Worm (Caenorhabditis elegans) whole organism, mixed stage, embryonic: ENCODE measurements around the gene R07E3.7.

ENCODE experiments used
- M03D4.4 ChIP-seq: sonication (generic microtip); optimal IDR thresholded peaks from 2 replicates; lab custom pipeline; 2017; ENCODE audit warnings: mild to moderate bottlenecking, missing genetic modification characterization, missing compliant biosample characterization
- bed-3 ChIP-seq: fragments of 200-800 bp; sonication (Bioruptor generic); optimal IDR thresholded peaks from 3 replicates; lab custom pipeline; 2018; ENCODE audit warnings: mild to moderate bottlenecking, missing genetic modification characterization, moderate library complexity, missing compliant biosample characterization
- blmp-1 ChIP-seq: fragments of 150-350 bp; optimal IDR thresholded peaks from 2 replicates; lab custom pipeline; 2014; ENCODE audit warnings: missing biosample characterization, missing genetic modification characterization
- ceh-39 ChIP-seq: fragments of 150-350 bp; optimal IDR thresholded peaks from 2 replicates; lab custom pipeline; 2014; ENCODE audit warnings: missing biosample characterization, missing genetic modification characterization
- ceh-43 ChIP-seq: fragments of 200-800 bp; sonication (Bioruptor generic); optimal IDR thresholded peaks from 2 replicates; lab custom pipeline; 2018; ENCODE audit warnings: mild to moderate bottlenecking, missing genetic modification characterization, moderate library complexity, missing compliant biosample characterization
- ceh-83 ChIP-seq: fragments of 200-800 bp; sonication (Bioruptor generic); optimal IDR thresholded peaks from 2 replicates; lab custom pipeline; 2018; ENCODE audit warnings: mild to moderate bottlenecking, missing genetic modification characterization, missing compliant biosample characterization
- ces-1 ChIP-seq: fragments of 150-350 bp; optimal IDR thresholded peaks from 2 replicates; lab custom pipeline; 2014; ENCODE audit warnings: missing biosample characterization, missing genetic modification reagents, missing genetic modification characterization
- cnd-1 ChIP-seq: fragments of 200-800 bp; sonication (Bioruptor generic); optimal IDR thresholded peaks from 2 replicates; lab custom pipeline; 2018; ENCODE audit warnings: mild to moderate bottlenecking, missing genetic modification characterization, missing compliant biosample characterization
- drap-1 ChIP-seq: fragments of 200-800 bp; sonication (Bioruptor generic); optimal IDR thresholded peaks from 3 replicates; lab custom pipeline; 2018; ENCODE audit warnings: mild to moderate bottlenecking, missing genetic modification characterization, missing compliant biosample characterization
- elt-1 ChIP-seq: sonication (generic microtip); optimal IDR thresholded peaks from 2 replicates; lab custom pipeline; 2017; ENCODE audit warnings: missing genetic modification characterization, mild to moderate bottlenecking, missing compliant biosample characterization, antibody characterized with exemption, moderate library complexity, borderline replicate concordance; ENCODE audit not compliant: insufficient read depth
- elt-3 ChIP-seq: fragments of 150-350 bp; optimal IDR thresholded peaks from 2 replicates; lab custom pipeline; 2014; ENCODE audit warnings: missing biosample characterization, missing genetic modification characterization
- flh-1 ChIP-seq: fragments of 200-800 bp; sonication (Bioruptor generic); optimal IDR thresholded peaks from 2 replicates; lab custom pipeline; 2018; ENCODE audit warnings: mild to moderate bottlenecking, missing genetic modification characterization, moderate library complexity, missing compliant biosample characterization
- ham-2 ChIP-seq: fragments of 200-800 bp; sonication (Bioruptor generic); optimal IDR thresholded peaks from 2 replicates; lab custom pipeline; 2018; ENCODE audit warnings: mild to moderate bottlenecking, missing genetic modification characterization, missing compliant biosample characterization
- hlh-1 ChIP-seq: fragments of 150-350 bp; optimal IDR thresholded peaks from 2 replicates; lab custom pipeline; 2014; ENCODE audit warnings: missing biosample characterization, missing genetic modification reagents, missing genetic modification characterization
- lin-13 ChIP-seq: fragments of 150-350 bp; optimal IDR thresholded peaks from 2 replicates; lab custom pipeline; 2014; ENCODE audit warnings: missing biosample characterization, missing genetic modification characterization
- lin-32 ChIP-seq: fragments of 200-800 bp; sonication (Bioruptor generic); optimal IDR thresholded peaks from 2 replicates; lab custom pipeline; 2018; ENCODE audit warnings: mild to moderate bottlenecking, missing genetic modification characterization, missing compliant biosample characterization
- lsy-2 ChIP-seq: fragments of 150-350 bp; optimal IDR thresholded peaks from 2 replicates; lab custom pipeline; 2014; ENCODE audit warnings: missing biosample characterization, missing genetic modification characterization
- mab-5 ChIP-seq: fragments of 150-350 bp; optimal IDR thresholded peaks from 2 replicates; lab custom pipeline; 2014; ENCODE audit warnings: missing biosample characterization, missing genetic modification characterization
- mep-1 ChIP-seq: fragments of 150-350 bp; optimal IDR thresholded peaks from 2 replicates; lab custom pipeline; 2017; ENCODE audit warnings: missing biosample characterization, missing genetic modification reagents, missing genetic modification characterization, inconsistent platforms
- mls-2 ChIP-seq: sonication (generic microtip); optimal IDR thresholded peaks from 2 replicates; lab custom pipeline; 2016; ENCODE audit warnings: mild to moderate bottlenecking, missing genetic modification characterization, moderate library complexity, missing compliant biosample characterization
- nhr-12 ChIP-seq: fragments of 150-350 bp; optimal IDR thresholded peaks from 2 replicates; lab custom pipeline; 2014; ENCODE audit warnings: missing biosample characterization, missing genetic modification characterization
- nhr-2 ChIP-seq: fragments of 150-350 bp; optimal IDR thresholded peaks from 2 replicates; lab custom pipeline; 2014; ENCODE audit warnings: missing biosample characterization, missing genetic modification characterization
- nhr-237 ChIP-seq: fragments of 150-350 bp; optimal IDR thresholded peaks from 2 replicates; lab custom pipeline; 2014; ENCODE audit warnings: missing biosample characterization, missing genetic modification characterization
- nhr-28 ChIP-seq: fragments of 150-350 bp; optimal IDR thresholded peaks from 2 replicates; lab custom pipeline; 2014; ENCODE audit warnings: missing biosample characterization, missing genetic modification characterization
- nhr-76 ChIP-seq: sonication (generic microtip); optimal IDR thresholded peaks from 2 replicates; lab custom pipeline; 2017; ENCODE audit warnings: missing biosample characterization, missing genetic modification characterization
- pha-4 ChIP-seq: fragments of 150-350 bp; optimal IDR thresholded peaks from 2 replicates; lab custom pipeline; 2018; ENCODE audit warnings: missing biosample characterization, missing genetic modification reagents, missing genetic modification characterization
- sem-2 ChIP-seq: fragments of 200-800 bp; sonication (Bioruptor generic); optimal IDR thresholded peaks from 2 replicates; lab custom pipeline; 2018; ENCODE audit warnings: mild to moderate bottlenecking, missing genetic modification characterization, missing compliant biosample characterization
- snpc-4 ChIP-seq: fragments of 150-350 bp; optimal IDR thresholded peaks from 2 replicates; lab custom pipeline; 2014; ENCODE audit warnings: missing biosample characterization, missing genetic modification characterization
- sptf-1 ChIP-seq: sonication (generic microtip); optimal IDR thresholded peaks from 2 replicates; lab custom pipeline; 2017; ENCODE audit warnings: mild to moderate bottlenecking, missing genetic modification characterization, moderate library complexity, missing compliant biosample characterization
- tbx-8 ChIP-seq: fragments of 200-800 bp; sonication (Bioruptor generic); optimal IDR thresholded peaks from 2 replicates; lab custom pipeline; 2018; ENCODE audit warnings: mild to moderate bottlenecking, missing genetic modification characterization, moderate library complexity, missing compliant biosample characterization
- unc-120 ChIP-seq: sonication (generic microtip); optimal IDR thresholded peaks from 2 replicates; lab custom pipeline; 2017; ENCODE audit warnings: missing genetic modification characterization, missing compliant biosample characterization; ENCODE audit not compliant: poor library complexity, severe bottlenecking
- unc-39 ChIP-seq: fragments of 150-350 bp; optimal IDR thresholded peaks from 2 replicates; lab custom pipeline; 2014; ENCODE audit warnings: missing biosample characterization, missing genetic modification characterization
- unc-62 ChIP-seq: fragments of 150-350 bp; optimal IDR thresholded peaks from 2 replicates; lab custom pipeline; 2014; ENCODE audit warnings: missing biosample characterization, missing genetic modification reagents, missing genetic modification characterization
- zip-8 ChIP-seq: fragments of 150-350 bp; optimal IDR thresholded peaks from 2 replicates; lab custom pipeline; 2014; ENCODE audit warnings: missing biosample characterization, missing genetic modification characterization
- ztf-11 ChIP-seq: fragments of 150-350 bp; optimal IDR thresholded peaks from 2 replicates; lab custom pipeline; 2014; ENCODE audit warnings: missing biosample characterization, missing genetic modification characterization

Gene R07E3.7

DNA sequence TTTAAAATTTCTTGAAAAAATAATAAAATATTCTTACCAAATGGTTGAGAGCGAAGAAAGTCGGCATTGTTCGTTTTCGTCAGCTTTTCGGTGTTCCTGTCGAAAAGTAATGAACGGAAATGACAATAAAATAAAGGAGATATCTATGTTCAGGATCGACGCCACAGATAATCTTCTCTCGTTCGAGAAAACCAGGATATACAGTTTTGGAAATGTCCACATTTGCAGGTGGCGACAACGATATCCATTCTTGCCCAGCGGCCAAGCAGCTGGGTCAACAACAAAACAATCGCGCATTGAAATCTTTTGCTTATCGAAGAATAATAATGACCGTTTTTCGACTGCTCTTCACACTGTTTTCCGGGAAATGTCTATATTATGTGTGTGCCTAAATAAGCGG is at the start of gene R07E3.7:
Gene R07E3.7, minus strand, starts transcription at position 101 of the 400 bp plus-strand sequence.
- no peak for TF ChIP-seq mab-5 (tag; lab: Kevin White, UChicago)
- TF ChIP-seq pha-4 (tag; lab: Kevin White, UChicago), result no peak
- TF ChIP-seq blmp-1, result no peak
- no peak for TF ChIP-seq elt-3 (tag; lab: Kevin White, UChicago)
- TF ChIP-seq lsy-2 (tag; lab: Kevin White, UChicago), result no peak
- TF ChIP-seq ceh-83, result no peak
- TF ChIP-seq mls-2 (tag; lab: Kevin White, UChicago), result no peak
- TF ChIP-seq lin-32 (GFP tag; lab: Kevin White, UChicago), result no peak
- TF ChIP-seq hlh-1, result no peak
- TF ChIP-seq ces-1 (GFP tag; lab: Kevin White, UChicago), result no peak
- no peak for TF ChIP-seq sptf-1
- no peak for TF ChIP-seq unc-120 (tag; lab: Kevin White, UChicago)
- TF ChIP-seq cnd-1 (tag; lab: Kevin White, UChicago), result no peak
- no peak for TF ChIP-seq mep-1
- no peak for TF ChIP-seq flh-1
- no peak for TF ChIP-seq zip-8 (tag; lab: Kevin White, UChicago)
- TF ChIP-seq ham-2 (GFP tag; lab: Kevin White, UChicago), result no peak
- TF ChIP-seq nhr-28 (tag; lab: Kevin White, UChicago), result no peak
- TF ChIP-seq, all 35 proteins: peak for 0

DNA sequence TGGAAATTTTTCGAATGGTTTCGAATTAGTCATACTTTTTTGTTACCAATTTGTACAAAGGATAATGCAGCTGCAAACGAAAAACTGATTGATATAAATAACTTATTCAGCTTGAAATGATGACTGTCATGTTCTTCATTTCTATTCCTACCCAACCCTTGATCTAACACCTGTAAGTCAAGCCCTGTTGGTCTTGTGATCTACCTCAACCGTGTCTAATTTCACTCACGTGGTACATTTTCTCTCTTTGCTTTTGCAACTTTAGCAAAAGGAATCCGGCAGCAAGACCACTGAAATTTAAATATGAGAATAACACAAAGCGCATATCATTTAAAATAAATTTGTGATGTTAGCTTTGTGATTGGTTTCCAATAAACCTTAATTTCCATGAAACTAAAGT is 48.5 kb upstream of the R07E3.7 start:
- TF ChIP-seq sem-2 (GFP tag; lab: Kevin White, UChicago), result no peak
- TF ChIP-seq ceh-39 (tag; lab: Kevin White, UChicago), result no peak
- no peak for TF ChIP-seq nhr-237 (tag; lab: Kevin White, UChicago)
- no peak for TF ChIP-seq unc-62 (GFP tag; lab: Kevin White, UChicago)
- TF ChIP-seq lin-32 (GFP tag; lab: Kevin White, UChicago), result no peak
- no peak for TF ChIP-seq nhr-76 (tag; lab: Kevin White, UChicago)
- TF ChIP-seq mep-1, result no peak
- no peak for TF ChIP-seq unc-120 (tag; lab: Kevin White, UChicago)
- no peak for TF ChIP-seq elt-3 (tag; lab: Kevin White, UChicago)
- no peak for TF ChIP-seq nhr-2 (tag; lab: Kevin White, UChicago)
- no peak for TF ChIP-seq snpc-4 (tag; lab: Kevin White, UChicago)
- no peak for TF ChIP-seq ham-2 (GFP tag; lab: Kevin White, UChicago)
- no peak for TF ChIP-seq ceh-83
- no peak for TF ChIP-seq ces-1 (GFP tag; lab: Kevin White, UChicago)
- no peak for TF ChIP-seq tbx-8 (GFP tag; lab: Kevin White, UChicago)
- TF ChIP-seq hlh-1, result no peak
- TF ChIP-seq nhr-12, result no peak
- no peak for TF ChIP-seq pha-4 (tag; lab: Kevin White, UChicago)
- TF ChIP-seq unc-39, result no peak
- TF ChIP-seq cnd-1 (tag; lab: Kevin White, UChicago), result no peak

DNA sequence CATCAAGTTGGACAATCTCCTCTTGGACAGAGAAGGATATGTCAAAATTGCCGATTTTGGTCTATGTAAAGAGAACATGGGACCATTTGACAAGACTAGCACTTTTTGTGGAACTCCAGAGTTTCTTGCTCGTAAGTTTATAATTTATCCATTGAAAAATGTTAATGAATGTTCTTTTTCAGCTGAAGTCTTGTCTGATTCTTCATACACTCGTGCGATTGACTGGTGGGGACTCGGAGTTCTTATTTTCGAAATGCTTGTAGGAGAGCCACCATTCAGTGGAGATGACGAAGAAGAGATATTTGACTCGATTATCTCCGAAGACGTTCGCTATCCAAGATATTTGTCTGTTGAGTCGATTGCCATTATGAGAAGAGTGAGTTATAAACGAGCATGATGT is 45.6 kb upstream of the R07E3.7 start:
- TF ChIP-seq elt-3 (tag; lab: Kevin White, UChicago), result no peak
- TF ChIP-seq ces-1 (GFP tag; lab: Kevin White, UChicago), result peak; percentile 16
- TF ChIP-seq sem-2 (GFP tag; lab: Kevin White, UChicago), result no peak
- TF ChIP-seq nhr-28 (tag; lab: Kevin White, UChicago), result no peak
- no peak for TF ChIP-seq lsy-2 (tag; lab: Kevin White, UChicago)

DNA sequence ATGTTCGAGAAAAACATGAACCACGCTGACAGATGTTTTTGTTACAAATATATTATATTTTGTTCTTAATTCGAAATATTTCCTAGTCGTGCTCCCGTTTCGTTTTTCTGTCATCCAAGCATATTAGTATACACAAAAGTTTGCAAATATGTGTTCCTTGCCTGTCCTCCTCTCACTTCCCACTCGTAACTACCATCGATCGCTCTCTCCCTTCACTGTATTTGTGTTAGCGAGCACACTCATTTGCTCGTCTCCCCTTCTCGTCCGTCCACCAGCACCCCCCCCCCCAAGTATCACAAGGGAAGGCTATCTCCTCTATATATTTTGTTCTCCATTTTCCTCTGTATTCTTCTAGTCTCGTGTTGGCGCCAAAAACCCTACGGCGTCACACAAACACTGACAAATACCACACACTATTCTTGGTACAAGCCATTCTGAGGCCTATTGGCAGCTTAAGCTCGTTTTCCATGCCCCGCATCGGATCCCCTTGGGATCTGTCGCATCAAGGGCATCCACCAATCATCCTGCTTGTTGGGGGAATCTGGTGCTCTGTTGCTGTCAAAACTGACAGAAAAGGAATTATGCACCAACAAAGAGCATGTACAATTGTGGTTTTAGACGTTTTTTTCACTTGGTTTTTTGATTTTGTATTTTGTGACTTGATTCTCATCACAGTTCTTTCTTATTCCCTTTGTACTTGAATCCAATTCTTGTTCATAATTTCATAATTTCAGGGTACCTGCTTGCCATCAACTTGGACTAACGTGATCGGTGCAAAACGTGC is 41.2 kb upstream of the R07E3.7 start, which contains the start of gene pkn-1:
Gene pkn-1, plus strand, starts transcription at position 734 of the 784 bp plus-strand sequence.
- peak; percentile 13 for TF ChIP-seq drap-1 (GFP tag; lab: Kevin White, UChicago)
- peak; percentile 50 for TF ChIP-seq ceh-83
- no peak for TF ChIP-seq bed-3 (GFP tag; lab: Kevin White, UChicago)
- peak; percentile 39 for TF ChIP-seq cnd-1 (tag; lab: Kevin White, UChicago)

DNA sequence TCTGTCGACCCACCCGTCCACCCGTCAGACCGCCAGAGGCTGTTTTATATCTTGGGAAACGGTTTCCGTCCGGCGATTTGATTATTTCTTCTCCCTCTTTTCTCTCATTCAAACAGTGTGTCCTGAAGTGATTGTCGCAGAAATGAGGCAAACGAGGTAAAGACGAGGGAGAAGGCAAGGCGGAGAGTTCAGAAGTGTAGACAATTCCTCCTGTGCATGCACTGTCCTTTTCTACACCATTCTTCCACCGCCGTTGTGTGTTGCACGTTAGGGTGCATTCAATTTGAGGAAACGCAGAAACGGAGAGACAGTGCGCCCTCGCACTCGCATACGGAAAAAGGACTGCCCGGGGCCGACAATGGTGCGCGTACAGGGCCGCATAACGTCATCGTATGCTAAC is 40.1 kb upstream of the R07E3.7 start:
- TF ChIP-seq sptf-1, result peak; percentile 46
- no peak for TF ChIP-seq flh-1
- peak; percentile 42 for TF ChIP-seq unc-120 (tag; lab: Kevin White, UChicago)
- no peak for TF ChIP-seq nhr-76 (tag; lab: Kevin White, UChicago)
- TF ChIP-seq mab-5 (tag; lab: Kevin White, UChicago), result no peak
- peak; percentile 51 for TF ChIP-seq nhr-2 (tag; lab: Kevin White, UChicago)
- peak; percentile 62 for TF ChIP-seq M03D4.4 (tag; lab: Kevin White, UChicago)
- no peak for TF ChIP-seq nhr-237 (tag; lab: Kevin White, UChicago)
- peak; percentile 21 for TF ChIP-seq zip-8 (tag; lab: Kevin White, UChicago)
- no peak for TF ChIP-seq hlh-1
- TF ChIP-seq ceh-83, result no peak
- no peak for TF ChIP-seq nhr-12
- TF ChIP-seq ceh-39 (tag; lab: Kevin White, UChicago), result no peak
- peak; percentile 17 for TF ChIP-seq pha-4 (tag; lab: Kevin White, UChicago)
- peak; percentile 26 for TF ChIP-seq ham-2 (GFP tag; lab: Kevin White, UChicago)
- TF ChIP-seq bed-3 (GFP tag; lab: Kevin White, UChicago), result no peak
- no peak for TF ChIP-seq snpc-4 (tag; lab: Kevin White, UChicago)
- TF ChIP-seq unc-62 (GFP tag; lab: Kevin White, UChicago), result peak; percentile 75
- TF ChIP-seq nhr-28 (tag; lab: Kevin White, UChicago), result no peak
- peak; percentile 57 for TF ChIP-seq ztf-11 (tag; lab: Kevin White, UChicago)
- no peak for TF ChIP-seq mep-1
- no peak for TF ChIP-seq lsy-2 (tag; lab: Kevin White, UChicago)
- TF ChIP-seq elt-1, result no peak
- no peak for TF ChIP-seq lin-13 (tag; lab: Kevin White, UChicago)
- peak; percentile 0 for TF ChIP-seq drap-1 (GFP tag; lab: Kevin White, UChicago)
- TF ChIP-seq elt-3 (tag; lab: Kevin White, UChicago), result no peak
- TF ChIP-seq mls-2 (tag; lab: Kevin White, UChicago), result peak; percentile 44
- no peak for TF ChIP-seq sem-2 (GFP tag; lab: Kevin White, UChicago)
- no peak for TF ChIP-seq ceh-43 (GFP tag; lab: Kevin White, UChicago)
